Worm (Caenorhabditis elegans) whole organism, mixed stage, embryonic: ENCODE data around the gene Y43F8B.23.

Source experiments
- bed-3 ChIP-seq: fragments of 200-800 bp; sonication (Bioruptor generic); optimal IDR thresholded peaks from 3 replicates; lab custom pipeline; 2018; ENCODE audit warnings: mild to moderate bottlenecking, missing genetic modification characterization, moderate library complexity, missing compliant biosample characterization
- blmp-1 ChIP-seq: fragments of 150-350 bp; optimal IDR thresholded peaks from 2 replicates; lab custom pipeline; 2014; ENCODE audit warnings: missing biosample characterization, missing genetic modification characterization
- ceh-39 ChIP-seq: fragments of 150-350 bp; optimal IDR thresholded peaks from 2 replicates; lab custom pipeline; 2014; ENCODE audit warnings: missing biosample characterization, missing genetic modification characterization
- ceh-43 ChIP-seq: fragments of 200-800 bp; sonication (Bioruptor generic); optimal IDR thresholded peaks from 2 replicates; lab custom pipeline; 2018; ENCODE audit warnings: mild to moderate bottlenecking, missing genetic modification characterization, moderate library complexity, missing compliant biosample characterization
- ceh-83 ChIP-seq: fragments of 200-800 bp; sonication (Bioruptor generic); optimal IDR thresholded peaks from 2 replicates; lab custom pipeline; 2018; ENCODE audit warnings: mild to moderate bottlenecking, missing genetic modification characterization, missing compliant biosample characterization
- ces-1 ChIP-seq: fragments of 150-350 bp; optimal IDR thresholded peaks from 2 replicates; lab custom pipeline; 2014; ENCODE audit warnings: missing biosample characterization, missing genetic modification reagents, missing genetic modification characterization
- drap-1 ChIP-seq: fragments of 200-800 bp; sonication (Bioruptor generic); optimal IDR thresholded peaks from 3 replicates; lab custom pipeline; 2018; ENCODE audit warnings: mild to moderate bottlenecking, missing genetic modification characterization, missing compliant biosample characterization
- elt-1 ChIP-seq: sonication (generic microtip); optimal IDR thresholded peaks from 2 replicates; lab custom pipeline; 2017; ENCODE audit warnings: missing genetic modification characterization, mild to moderate bottlenecking, missing compliant biosample characterization, antibody characterized with exemption, moderate library complexity, borderline replicate concordance; ENCODE audit not compliant: insufficient read depth
- elt-3 ChIP-seq: fragments of 150-350 bp; optimal IDR thresholded peaks from 2 replicates; lab custom pipeline; 2014; ENCODE audit warnings: missing biosample characterization, missing genetic modification characterization
- ham-2 ChIP-seq: fragments of 200-800 bp; sonication (Bioruptor generic); optimal IDR thresholded peaks from 2 replicates; lab custom pipeline; 2018; ENCODE audit warnings: mild to moderate bottlenecking, missing genetic modification characterization, missing compliant biosample characterization
- hlh-1 ChIP-seq: fragments of 150-350 bp; optimal IDR thresholded peaks from 2 replicates; lab custom pipeline; 2014; ENCODE audit warnings: missing biosample characterization, missing genetic modification reagents, missing genetic modification characterization
- lin-32 ChIP-seq: fragments of 200-800 bp; sonication (Bioruptor generic); optimal IDR thresholded peaks from 2 replicates; lab custom pipeline; 2018; ENCODE audit warnings: mild to moderate bottlenecking, missing genetic modification characterization, missing compliant biosample characterization
- lsy-2 ChIP-seq: fragments of 150-350 bp; optimal IDR thresholded peaks from 2 replicates; lab custom pipeline; 2014; ENCODE audit warnings: missing biosample characterization, missing genetic modification characterization
- mab-5 ChIP-seq: fragments of 150-350 bp; optimal IDR thresholded peaks from 2 replicates; lab custom pipeline; 2014; ENCODE audit warnings: missing biosample characterization, missing genetic modification characterization
- mep-1 ChIP-seq: fragments of 150-350 bp; optimal IDR thresholded peaks from 2 replicates; lab custom pipeline; 2017; ENCODE audit warnings: missing biosample characterization, missing genetic modification reagents, missing genetic modification characterization, inconsistent platforms
- mls-2 ChIP-seq: sonication (generic microtip); optimal IDR thresholded peaks from 2 replicates; lab custom pipeline; 2016; ENCODE audit warnings: mild to moderate bottlenecking, missing genetic modification characterization, moderate library complexity, missing compliant biosample characterization
- nhr-12 ChIP-seq: fragments of 150-350 bp; optimal IDR thresholded peaks from 2 replicates; lab custom pipeline; 2014; ENCODE audit warnings: missing biosample characterization, missing genetic modification characterization
- nhr-237 ChIP-seq: fragments of 150-350 bp; optimal IDR thresholded peaks from 2 replicates; lab custom pipeline; 2014; ENCODE audit warnings: missing biosample characterization, missing genetic modification characterization
- nhr-28 ChIP-seq: fragments of 150-350 bp; optimal IDR thresholded peaks from 2 replicates; lab custom pipeline; 2014; ENCODE audit warnings: missing biosample characterization, missing genetic modification characterization
- nhr-76 ChIP-seq: sonication (generic microtip); optimal IDR thresholded peaks from 2 replicates; lab custom pipeline; 2017; ENCODE audit warnings: missing biosample characterization, missing genetic modification characterization
- pha-4 ChIP-seq: fragments of 150-350 bp; optimal IDR thresholded peaks from 2 replicates; lab custom pipeline; 2018; ENCODE audit warnings: missing biosample characterization, missing genetic modification reagents, missing genetic modification characterization
- sem-2 ChIP-seq: fragments of 200-800 bp; sonication (Bioruptor generic); optimal IDR thresholded peaks from 2 replicates; lab custom pipeline; 2018; ENCODE audit warnings: mild to moderate bottlenecking, missing genetic modification characterization, missing compliant biosample characterization
- snpc-4 ChIP-seq: fragments of 150-350 bp; optimal IDR thresholded peaks from 2 replicates; lab custom pipeline; 2014; ENCODE audit warnings: missing biosample characterization, missing genetic modification characterization
- sptf-1 ChIP-seq: sonication (generic microtip); optimal IDR thresholded peaks from 2 replicates; lab custom pipeline; 2017; ENCODE audit warnings: mild to moderate bottlenecking, missing genetic modification characterization, moderate library complexity, missing compliant biosample characterization
- tbx-8 ChIP-seq: fragments of 200-800 bp; sonication (Bioruptor generic); optimal IDR thresholded peaks from 2 replicates; lab custom pipeline; 2018; ENCODE audit warnings: mild to moderate bottlenecking, missing genetic modification characterization, moderate library complexity, missing compliant biosample characterization
- unc-39 ChIP-seq: fragments of 150-350 bp; optimal IDR thresholded peaks from 2 replicates; lab custom pipeline; 2014; ENCODE audit warnings: missing biosample characterization, missing genetic modification characterization
- unc-62 ChIP-seq: fragments of 150-350 bp; optimal IDR thresholded peaks from 2 replicates; lab custom pipeline; 2014; ENCODE audit warnings: missing biosample characterization, missing genetic modification reagents, missing genetic modification characterization
- zip-8 ChIP-seq: fragments of 150-350 bp; optimal IDR thresholded peaks from 2 replicates; lab custom pipeline; 2014; ENCODE audit warnings: missing biosample characterization, missing genetic modification characterization
- ztf-11 ChIP-seq: fragments of 150-350 bp; optimal IDR thresholded peaks from 2 replicates; lab custom pipeline; 2014; ENCODE audit warnings: missing biosample characterization, missing genetic modification characterization

Y43F8B.23 gene

ce11 chrV:19502579-19503151 lies 35.2 kb upstream of the Y43F8B.23 start, which contains the start of gene Y43F8B.3:
Gene Y43F8B.3 (plus strand): TSS chrV:19503101.
- TF ChIP-seq nhr-12 (tag; lab: Kevin White, UChicago) (no peak), unc-39 (no peak), lsy-2 (tag; lab: Kevin White, UChicago) (no peak), ztf-11 (tag; lab: Kevin White, UChicago) (no peak), pha-4 (tag; lab: Kevin White, UChicago) (no peak), tbx-8 (no peak), ceh-83 (GFP tag; lab: Kevin White, UChicago) (no peak), ces-1 (GFP tag; lab: Kevin White, UChicago) (no peak), blmp-1 (no peak), hlh-1 (tag; lab: Kevin White, UChicago) (no peak), nhr-76 (tag; lab: Kevin White, UChicago) (no peak), mab-5 (tag; lab: Kevin White, UChicago) (no peak), bed-3 (GFP tag; lab: Kevin White, UChicago) (no peak), nhr-28 (tag; lab: Kevin White, UChicago) (no peak), snpc-4 (tag; lab: Kevin White, UChicago) (no peak), lin-32 (GFP tag; lab: Kevin White, UChicago) (no peak)

ce11 chrV:19501389-19501788 lies 33.9 kb upstream of the Y43F8B.23 start:
- TF ChIP-seq nhr-237 (tag; lab: Kevin White, UChicago) (no peak), mep-1 (tag; lab: Kevin White, UChicago) (no peak), drap-1 (GFP tag; lab: Kevin White, UChicago) (no peak), ceh-83 (GFP tag; lab: Kevin White, UChicago) (no peak), sptf-1 (tag; lab: Kevin White, UChicago) (no peak), nhr-28 (tag; lab: Kevin White, UChicago) (no peak), mab-5 (tag; lab: Kevin White, UChicago) (no peak), ztf-11 (tag; lab: Kevin White, UChicago) (no peak), mls-2 (no peak), pha-4 (tag; lab: Kevin White, UChicago) (no peak), ces-1 (GFP tag; lab: Kevin White, UChicago) (no peak), elt-3 (tag; lab: Kevin White, UChicago) (no peak), bed-3 (GFP tag; lab: Kevin White, UChicago) (no peak), elt-1 (tag; lab: Kevin White, UChicago) (no peak)

ce11 chrV:19497087-19497486 lies 29.6 kb upstream of the Y43F8B.23 start:
- TF ChIP-seq drap-1 (GFP tag; lab: Kevin White, UChicago): no peak
- no peak for TF ChIP-seq lin-32 (GFP tag; lab: Kevin White, UChicago)
- no peak for TF ChIP-seq ceh-43 (GFP tag; lab: Kevin White, UChicago)
- no peak for TF ChIP-seq elt-3 (tag; lab: Kevin White, UChicago)
- TF ChIP-seq zip-8 (tag; lab: Kevin White, UChicago): no peak
- no peak for TF ChIP-seq ztf-11 (tag; lab: Kevin White, UChicago)
- TF ChIP-seq nhr-76 (tag; lab: Kevin White, UChicago): no peak
- TF ChIP-seq blmp-1: no peak
- no peak for TF ChIP-seq unc-62 (GFP tag; lab: Kevin White, UChicago)
- TF ChIP-seq ceh-39: no peak
- TF ChIP-seq ham-2 (GFP tag; lab: Kevin White, UChicago): no peak
- TF ChIP-seq sem-2: no peak
- TF ChIP-seq tbx-8: no peak
- no peak for TF ChIP-seq elt-1 (tag; lab: Kevin White, UChicago)
- TF ChIP-seq mep-1 (tag; lab: Kevin White, UChicago): no peak
- no peak for TF ChIP-seq mls-2

DNA sequence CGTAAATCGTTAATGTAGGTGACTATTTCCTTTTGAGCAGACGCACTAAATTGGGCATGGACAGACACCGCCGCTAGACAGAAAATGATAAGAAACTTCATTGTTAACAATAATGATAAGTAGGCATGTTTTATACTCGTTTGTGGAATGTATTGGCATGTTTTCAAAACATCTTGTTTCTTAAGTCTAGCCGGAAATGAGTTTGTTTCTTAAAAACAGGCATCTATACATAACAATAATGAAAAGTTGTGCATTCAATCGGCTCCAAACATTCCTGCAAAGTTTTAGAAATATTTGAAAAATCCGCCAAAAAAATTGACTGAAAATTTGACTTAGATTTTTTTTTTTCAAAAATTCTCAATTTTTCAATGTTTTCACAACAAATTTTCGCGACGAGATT lies 28.1 kb upstream of the Y43F8B.23 start, which contains the start of gene scl-21:
Gene scl-21, minus strand, starts transcription at position 101 of the 400 bp plus-strand sequence.
- TF ChIP-seq nhr-237 (tag; lab: Kevin White, UChicago): no peak
- no peak for TF ChIP-seq tbx-8
- no peak for TF ChIP-seq sem-2
- TF ChIP-seq ceh-39: no peak
- no peak for TF ChIP-seq mab-5 (tag; lab: Kevin White, UChicago)
- no peak for TF ChIP-seq ztf-11 (tag; lab: Kevin White, UChicago)
- no peak for TF ChIP-seq blmp-1
- no peak for TF ChIP-seq unc-62 (GFP tag; lab: Kevin White, UChicago)
- TF ChIP-seq ceh-43 (GFP tag; lab: Kevin White, UChicago): no peak

- TF ChIP-seq nhr-237 (tag; lab: Kevin White, UChicago) (no peak), pha-4 (tag; lab: Kevin White, UChicago) (no peak), drap-1 (GFP tag; lab: Kevin White, UChicago) (peak; percentile 8)
Observed at ce11 chrV:19495145-19495544, 27.7 kb upstream of the Y43F8B.23 start.
